Worm (Caenorhabditis elegans): ENCODE results near the gene F09A5.2.

F09A5.2 gene

ce11 chrX:13145988-13146873 is 11.3 kb downstream of the F09A5.2 start:
- TF ChIP-seq mab-9 (GFP tag; IDR thresholded peaks at IDR 0.05) (no peak), blmp-1 (tag; optimal IDR thresholded peaks at IDR 0.05) (peak; percentile 58), efl-1 (optimal IDR thresholded peaks at IDR 0.05) (no peak), efl-1 (GFP tag; optimal IDR thresholded peaks at IDR 0.05 in 1 of 2) (peak in 1 of 2 experiments; percentile 41), dsc-1 (tag; optimal IDR thresholded peaks at IDR 0.05) (peak; percentile 5)

ce11 chrX:13147105-13147504 is 12.2 kb downstream of the F09A5.2 start:
- peak; percentile 85 for TF ChIP-seq nhr-85 (tag)
- no peak for TF ChIP-seq unc-86 (tag; optimal IDR thresholded peaks at IDR 0.05)
- no peak for TF ChIP-seq xbp-1 (tag; optimal IDR thresholded peaks at IDR 0.05)
- TF ChIP-seq pag-3 (tag; optimal IDR thresholded peaks at IDR 0.05; ENCODE audit: borderline replicate concordance, insufficient read depth) = peak; percentile 78
- TF ChIP-seq nhr-90 (tag; optimal IDR thresholded peaks at IDR 0.05; ENCODE audit: poor library complexity) = peak; percentile 35
- TF ChIP-seq nhr-20 (tag; optimal IDR thresholded peaks at IDR 0.05) = peak; percentile 52
- no peak for TF ChIP-seq mep-1 (tag; optimal IDR thresholded peaks at IDR 0.05)
- TF ChIP-seq hlh-17 (GFP tag; optimal IDR thresholded peaks at IDR 0.05; ENCODE audit: borderline replicate concordance) = no peak
- no peak for TF ChIP-seq egl-13 (tag; optimal IDR thresholded peaks at IDR 0.05)
- TF ChIP-seq sptf-1 (tag; optimal IDR thresholded peaks at IDR 0.05) = no peak
- TF ChIP-seq fkh-8 (tag; optimal IDR thresholded peaks at IDR 0.05) = peak; percentile 37
- peak in 1 of 3 experiments; percentile 18 for TF ChIP-seq dpl-1 (GFP tag; optimal IDR thresholded peaks at IDR 0.05)
- TF ChIP-seq mdl-1 (tag; optimal IDR thresholded peaks at IDR 0.05) = peak in 1 of 2 experiments; percentile 77
- no peak for TF ChIP-seq elt-2 (tag; optimal IDR thresholded peaks at IDR 0.05)
- TF ChIP-seq nhr-71 (tag; optimal IDR thresholded peaks at IDR 0.05) = peak; percentile 61
- no peak for TF ChIP-seq ceh-63 (GFP tag; optimal IDR thresholded peaks at IDR 0.05)
- peak; percentile 13 for TF ChIP-seq blmp-1 (tag; optimal IDR thresholded peaks at IDR 0.05)
- TF ChIP-seq lin-14 (GFP tag; optimal IDR thresholded peaks at IDR 0.05) = peak; percentile 69
- TF ChIP-seq nhr-47 (tag; optimal IDR thresholded peaks at IDR 0.05) = peak; percentile 41
- TF ChIP-seq jun-1 (tag; optimal IDR thresholded peaks at IDR 0.05) = no peak
- peak; percentile 30 for TF ChIP-seq unc-130 (tag; optimal IDR thresholded peaks at IDR 0.05)
- TF ChIP-seq lin-35 (GFP tag; optimal IDR thresholded peaks at IDR 0.05) = peak in 1 of 2 experiments; percentile 58
- peak; percentile 46 for TF ChIP-seq pax-3 (tag; optimal IDR thresholded peaks at IDR 0.05)
- TF ChIP-seq dsc-1 (tag; optimal IDR thresholded peaks at IDR 0.05) = no peak
- TF ChIP-seq grh-1 (GFP tag; IDR thresholded peaks at IDR 0.05) = 0 out of 2 replicates have a peak, but pooled peaks have one; percentile 6
- TF ChIP-seq snu-23 (GFP tag; optimal IDR thresholded peaks at IDR 0.05) = peak; percentile 66
- TF ChIP-seq pqm-1 (tag; optimal IDR thresholded peaks at IDR 0.05) = no peak
- no peak for TF ChIP-seq efl-1 (optimal IDR thresholded peaks at IDR 0.05)
- TF ChIP-seq efl-1 (GFP tag; optimal IDR thresholded peaks at IDR 0.05 in 1 of 2) = peak in 1 of 2 experiments; percentile 22

- TF ChIP-seq nhr-28 (tag; optimal IDR thresholded peaks at IDR 0.05) = no peak
- peak; percentile 56 for TF ChIP-seq elt-2 (tag; optimal IDR thresholded peaks at IDR 0.05)
- TF ChIP-seq ceh-63 (GFP tag; optimal IDR thresholded peaks at IDR 0.05) = peak; percentile 14
- TF ChIP-seq unc-62 (GFP tag; optimal IDR thresholded peaks at IDR 0.05) = no peak
These were observed 19.6 kb downstream of the F09A5.2 start for ce11 chrX:13154514-13154913.

ce11 chrX:13155730-13156129 is 20.8 kb downstream of the F09A5.2 start:
- TF ChIP-seq efl-1 (optimal IDR thresholded peaks at IDR 0.05) = no peak
- peak in 1 of 2 experiments; percentile 13 for TF ChIP-seq efl-1 (GFP tag; optimal IDR thresholded peaks at IDR 0.05 in 1 of 2)
- TF ChIP-seq lin-14 (GFP tag; optimal IDR thresholded peaks at IDR 0.05) = peak; percentile 6
- peak; percentile 82 for TF ChIP-seq fkh-10 (GFP tag; optimal IDR thresholded peaks at IDR 0.05)
- TF ChIP-seq nhr-85 (tag) = no peak

Measured in whole organism, L1 larva.